Fruit fly (Drosophila melanogaster): Measurements from ENCODE around the gene CG9098.

Gene CG9098

dm6 chr2L:5974122-5974521, 38.0 kb downstream of the CG9098 start (continued):
- no peak for TF ChIP-seq CG30431 (GFP tag; optimal IDR thresholded peaks at IDR 0.05)
- peak; percentile 82 for TF ChIP-seq CG1233 (GFP tag; optimal IDR thresholded peaks at IDR 0.05)
- no peak for TF ChIP-seq Xbp1 (GFP tag; optimal IDR thresholded peaks at IDR 0.05)
- peak; percentile 9; the same call in 1 of the 2 replicates for TF ChIP-seq ranshi (GFP tag; IDR thresholded peaks at IDR 0.05)
- TF ChIP-seq lilli (GFP tag; optimal IDR thresholded peaks at IDR 0.05) = no peak
- peak; percentile 61 for TF ChIP-seq CG2875 (GFP tag; optimal IDR thresholded peaks at IDR 0.05)
- TF ChIP-seq gem (tag; optimal IDR thresholded peaks at IDR 0.05) = peak; percentile 59
- TF ChIP-seq CG2120 (GFP tag; optimal IDR thresholded peaks at IDR 0.05) = peak; percentile 37
- TF ChIP-seq pho (GFP tag; optimal IDR thresholded peaks at IDR 0.05) = no peak
- 0 out of 2 replicates have a peak, but pooled peaks have one; percentile 15 for TF ChIP-seq CG43689 (GFP tag; IDR thresholded peaks at IDR 0.05)
- TF ChIP-seq Hey (tag; optimal IDR thresholded peaks at IDR 0.05) = peak; percentile 62
- peak; percentile 58 for TF ChIP-seq CG13123 (GFP tag; optimal IDR thresholded peaks at IDR 0.05)
- peak; percentile 33; the same call in 1 of the 2 replicates for TF ChIP-seq CG6689 (GFP tag; IDR thresholded peaks at IDR 0.05)
- no peak for TF ChIP-seq HLH54F (GFP tag; optimal IDR thresholded peaks at IDR 0.05)
- TF ChIP-seq NC2α (GFP tag; optimal IDR thresholded peaks at IDR 0.05) = no peak
- no peak for TF ChIP-seq bab2 (GFP tag; optimal IDR thresholded peaks at IDR 0.05)
- TF ChIP-seq Lhr (GFP tag; optimal IDR thresholded peaks at IDR 0.05) = peak; percentile 23
- TF ChIP-seq bigmax (GFP tag; optimal IDR thresholded peaks at IDR 0.05) = peak; percentile 11
- peak in 1 of 2 experiments; percentile 4 for TF ChIP-seq Pdp1 (GFP tag; optimal IDR thresholded peaks at IDR 0.05)
- TF ChIP-seq gsb-n (tag; optimal IDR thresholded peaks at IDR 0.05) = peak; percentile 57
- peak; percentile 74 for TF ChIP-seq CG10209 (GFP tag; optimal IDR thresholded peaks at IDR 0.05)
- TF ChIP-seq trh (GFP tag; optimal IDR thresholded peaks at IDR 0.05) = no peak
- peak; percentile 55 for TF ChIP-seq Jarid2 (GFP tag; optimal IDR thresholded peaks at IDR 0.05)
- peak; percentile 66 for TF ChIP-seq CG13424 (tag; optimal IDR thresholded peaks at IDR 0.05)
- no peak for TF ChIP-seq dati (GFP tag; IDR thresholded peaks at IDR 0.05)
- TF ChIP-seq caup (GFP tag; optimal IDR thresholded peaks at IDR 0.05; ENCODE audit: severe bottlenecking) = peak; percentile 84
- TF ChIP-seq CG15269 (tag; optimal IDR thresholded peaks at IDR 0.05) = peak; percentile 65
- no peak for TF ChIP-seq Opbp (GFP tag; IDR thresholded peaks at IDR 0.05; ENCODE audit: partially characterized antibody)
- peak; percentile 45 for TF ChIP-seq CG34376 (GFP tag; optimal IDR thresholded peaks at IDR 0.05)
- TF ChIP-seq Dfd (GFP tag; optimal IDR thresholded peaks at IDR 0.05) = no peak
- peak; percentile 57 for TF ChIP-seq gcm (GFP tag; optimal IDR thresholded peaks at IDR 0.05)
- no peak for TF ChIP-seq Mes4 (GFP tag; optimal IDR thresholded peaks at IDR 0.05)
- TF ChIP-seq gt (GFP tag; IDR thresholded peaks at IDR 0.05) = no peak
- TF ChIP-seq CG3726 (GFP tag; IDR thresholded peaks at IDR 0.05) = peak; percentile 31; the same call in 1 of the 3 replicates
- TF ChIP-seq CG4424 (GFP tag; optimal IDR thresholded peaks at IDR 0.05) = peak; percentile 12
- TF ChIP-seq CG9817 (tag; optimal IDR thresholded peaks at IDR 0.05) = peak; percentile 40
- TF ChIP-seq CG33557 (GFP tag; optimal IDR thresholded peaks at IDR 0.05) = peak; percentile 61
- peak; percentile 17 for TF ChIP-seq sqz (GFP tag; optimal IDR thresholded peaks at IDR 0.05)
- peak; percentile 86; the same call in 3 of the 4 replicates for TF ChIP-seq chinmo (GFP tag; IDR thresholded peaks at IDR 0.05; ENCODE audit: partially characterized antibody)
- TF ChIP-seq CG3847 (GFP tag; IDR thresholded peaks at IDR 0.05) = no peak
- TF ChIP-seq Dip3 (GFP tag; optimal IDR thresholded peaks at IDR 0.05) = peak; percentile 31
- peak; percentile 49; the same call in 1 of the 2 replicates for TF ChIP-seq wdn (GFP tag; IDR thresholded peaks at IDR 0.05)
- no peak for TF ChIP-seq az2 (GFP tag; optimal IDR thresholded peaks at IDR 0.05)
- no peak for TF ChIP-seq al (GFP tag; IDR thresholded peaks at IDR 0.05)
- no peak for TF ChIP-seq maf-S (GFP tag; optimal IDR thresholded peaks at IDR 0.05)
- peak; percentile 45; the same call in 1 of the 2 replicates for TF ChIP-seq CG1024 (GFP tag; IDR thresholded peaks at IDR 0.05)
- TF ChIP-seq Hr78 (GFP tag; optimal IDR thresholded peaks at IDR 0.05) = peak in 1 of 2 experiments; percentile 50
- TF ChIP-seq CG18599 (GFP tag; optimal IDR thresholded peaks at IDR 0.05) = peak; percentile 78
- no peak for TF ChIP-seq CG13624 (GFP tag; optimal IDR thresholded peaks at IDR 0.05)
- peak; percentile 7; the same call in 1 of the 2 replicates for TF ChIP-seq ttk (GFP tag; IDR thresholded peaks at IDR 0.05)

Measured in whole organism, embryonic.